Comparison of ENCODE assay signal across 3 fruit fly cellular contexts in the genomic region with DNA sequence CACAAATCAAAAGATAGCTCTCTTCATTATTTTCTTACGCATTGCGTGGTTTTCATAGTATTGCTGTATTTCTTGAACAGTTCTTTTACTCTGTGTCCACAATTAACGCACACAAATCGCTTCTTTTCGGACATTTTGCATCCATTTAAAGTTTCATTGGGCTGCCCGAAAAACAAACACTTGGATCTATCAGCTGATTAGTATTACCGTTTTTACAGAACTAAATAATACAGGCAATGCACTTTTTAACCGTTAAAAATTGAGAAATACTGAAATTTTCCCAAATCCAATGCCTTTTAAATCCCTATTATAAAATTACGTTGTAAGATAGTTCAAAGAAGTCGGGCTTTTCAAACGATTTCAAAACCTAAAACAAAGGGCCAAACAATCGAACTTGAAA.
TF ChIP-seq lines count a peak whose summit lies in the region.

Arv1 (minus strand) TSS at position 226 of the 400 bp plus-strand sequence.

- TF ChIP-seq CTCF in whole organism, embryonic (GFP tag; optimal IDR thresholded peaks at IDR 0.05; lab: Kevin White, UChicago): no peak

TF ChIP-seq in whole organism, adult, 20 proteins besides CTCF, POLR2A, EP300 and RAD21:
- peak; percentile 91 for TF ChIP-seq kay (GFP tag; lab: Kevin White, UChicago; ENCODE audit: borderline replicate concordance)
- TF ChIP-seq cic (GFP tag; optimal IDR thresholded peaks at IDR 0.05; lab: Kevin White, UChicago): no peak
- no peak for TF ChIP-seq CG33017 (tag; optimal IDR thresholded peaks at IDR 0.05; lab: Kevin White, UChicago)
- no peak for TF ChIP-seq CG12768 (GFP tag; optimal IDR thresholded peaks at IDR 0.05; lab: Kevin White, UChicago)
- no peak for TF ChIP-seq CG1620 (GFP tag; optimal IDR thresholded peaks at IDR 0.05; lab: Kevin White, UChicago)
- TF ChIP-seq Clk (GFP tag; optimal IDR thresholded peaks at IDR 0.05; lab: Kevin White, UChicago): no peak
- peak; percentile 28 for TF ChIP-seq bab1 (GFP tag; optimal IDR thresholded peaks at IDR 0.05; lab: Kevin White, UChicago)
- TF ChIP-seq Mnt (GFP tag; optimal IDR thresholded peaks at IDR 0.05; lab: Kevin White, UChicago): no peak
TF ChIP-seq in whole organism, adult: peak in this region for 2.

TF ChIP-seq in whole organism, embryonic, 481 proteins besides CTCF, POLR2A, EP300 and RAD21 (continues in another document):
- no peak for TF ChIP-seq Sry-δ (GFP tag; optimal IDR thresholded peaks at IDR 0.05; lab: Kevin White, UChicago)
- no peak for TF ChIP-seq jumu (GFP tag; optimal IDR thresholded peaks at IDR 0.05; lab: Kevin White, UChicago)
- no peak for TF ChIP-seq CG13296 (GFP tag; optimal IDR thresholded peaks at IDR 0.05; lab: Kevin White, UChicago)
- TF ChIP-seq dmrt11E (tag; optimal IDR thresholded peaks at IDR 0.05; lab: Kevin White, UChicago): no peak
- TF ChIP-seq ttk (GFP tag; IDR thresholded peaks at IDR 0.05; lab: Robert Waterston, UW): no peak
- TF ChIP-seq Camta (GFP tag; optimal IDR thresholded peaks at IDR 0.05; lab: Kevin White, UChicago): no peak
- TF ChIP-seq ara (GFP tag; IDR thresholded peaks at IDR 0.05; lab: Robert Waterston, UW): no peak
- TF ChIP-seq CG15073 (GFP tag; optimal IDR thresholded peaks at IDR 0.05; lab: Kevin White, UChicago): no peak
- no peak for TF ChIP-seq CG2202 (tag; optimal IDR thresholded peaks at IDR 0.05; lab: Kevin White, UChicago)
- no peak for TF ChIP-seq bcd (GFP tag; optimal IDR thresholded peaks at IDR 0.05; lab: Kevin White, UChicago)
- TF ChIP-seq sisA (GFP tag; IDR thresholded peaks at IDR 0.05; lab: Robert Waterston, UW): no peak
- TF ChIP-seq hth (optimal IDR thresholded peaks at IDR 0.05; lab: Kevin White, UChicago): no peak
- TF ChIP-seq caup (GFP tag; optimal IDR thresholded peaks at IDR 0.05; lab: Kevin White, UChicago; ENCODE audit: severe bottlenecking): no peak
- TF ChIP-seq bbx (GFP tag; IDR thresholded peaks at IDR 0.05; lab: Robert Waterston, UW; ENCODE audit: partially characterized antibody): no peak
- no peak for TF ChIP-seq corto (GFP tag; optimal IDR thresholded peaks at IDR 0.05; lab: Kevin White, UChicago)
- peak; percentile 61 for TF ChIP-seq CG9797 (GFP tag; optimal IDR thresholded peaks at IDR 0.05; lab: Kevin White, UChicago)
- no peak for TF ChIP-seq run (tag; optimal IDR thresholded peaks at IDR 0.05; lab: Kevin White, UChicago)
- no peak for TF ChIP-seq Bgb (GFP tag; IDR thresholded peaks at IDR 0.05; lab: Robert Waterston, UW; ENCODE audit: partially characterized antibody)
- TF ChIP-seq CG4854 (GFP tag; optimal IDR thresholded peaks at IDR 0.05; lab: Kevin White, UChicago): no peak
- peak; percentile 22 for TF ChIP-seq phol (tag; optimal IDR thresholded peaks at IDR 0.05; lab: Kevin White, UChicago)
- no peak for TF ChIP-seq CG9817 (tag; optimal IDR thresholded peaks at IDR 0.05; lab: Kevin White, UChicago)
- no peak for TF ChIP-seq CG14667 (GFP tag; IDR thresholded peaks at IDR 0.05; lab: Robert Waterston, UW)
- TF ChIP-seq YL-1 (GFP tag; optimal IDR thresholded peaks at IDR 0.05; lab: Kevin White, UChicago): peak; percentile 53
- TF ChIP-seq Oaz (GFP tag; IDR thresholded peaks at IDR 0.05; lab: Robert Waterston, UW): no peak
- TF ChIP-seq h (optimal IDR thresholded peaks at IDR 0.05; lab: Kevin White, UChicago): no peak
- no peak for TF ChIP-seq CG6813 (GFP tag; optimal IDR thresholded peaks at IDR 0.05; lab: Kevin White, UChicago)
- TF ChIP-seq CG34224 (GFP tag; IDR thresholded peaks at IDR 0.05; lab: Robert Waterston, UW; ENCODE audit: partially characterized antibody): no peak
- TF ChIP-seq gcm (GFP tag; optimal IDR thresholded peaks at IDR 0.05; lab: Kevin White, UChicago): no peak
- no peak for TF ChIP-seq CG31224 (GFP tag; IDR thresholded peaks at IDR 0.05; lab: Robert Waterston, UW)
- no peak for TF ChIP-seq CG13624 (GFP tag; optimal IDR thresholded peaks at IDR 0.05; lab: Kevin White, UChicago)
- no peak for TF ChIP-seq CG7963 (GFP tag; IDR thresholded peaks at IDR 0.05; lab: Robert Waterston, UW; ENCODE audit: partially characterized antibody)
- TF ChIP-seq CG12659 (GFP tag; optimal IDR thresholded peaks at IDR 0.05; lab: Kevin White, UChicago): no peak
- TF ChIP-seq CG16813 (GFP tag; IDR thresholded peaks at IDR 0.05; lab: Robert Waterston, UW; ENCODE audit: partially characterized antibody): no peak
- no peak for TF ChIP-seq grn (GFP tag; optimal IDR thresholded peaks at IDR 0.05; lab: Kevin White, UChicago)
- TF ChIP-seq slbo (GFP tag; IDR thresholded peaks at IDR 0.05; lab: Robert Waterston, UW): no peak
- TF ChIP-seq CG7271 (tag; optimal IDR thresholded peaks at IDR 0.05; lab: Kevin White, UChicago): no peak
- TF ChIP-seq da (GFP tag; optimal IDR thresholded peaks at IDR 0.05; lab: Kevin White, UChicago): no peak
- TF ChIP-seq prd (optimal IDR thresholded peaks at IDR 0.05; lab: Kevin White, UChicago): no peak
- TF ChIP-seq prd (GFP tag; IDR thresholded peaks at IDR 0.05; lab: Robert Waterston, UW): no peak
- TF ChIP-seq psq (GFP tag; optimal IDR thresholded peaks at IDR 0.05; lab: Kevin White, UChicago): no peak
- no peak for TF ChIP-seq CG33213 (GFP tag; optimal IDR thresholded peaks at IDR 0.05; lab: Kevin White, UChicago)

TF ChIP-seq in whole organism, wandering third instar larva, 38 proteins besides CTCF, POLR2A, EP300 and RAD21:
- TF ChIP-seq OdsH (GFP tag; optimal IDR thresholded peaks at IDR 0.05; lab: Kevin White, UChicago): no peak
- TF ChIP-seq Dfd (GFP tag; optimal IDR thresholded peaks at IDR 0.05; lab: Kevin White, UChicago): no peak
- TF ChIP-seq CrebA (GFP tag; optimal IDR thresholded peaks at IDR 0.05; lab: Kevin White, UChicago; ENCODE audit: borderline replicate concordance): no peak
- TF ChIP-seq brk (GFP tag; optimal IDR thresholded peaks at IDR 0.05; lab: Kevin White, UChicago): peak; percentile 21
- TF ChIP-seq dsf (GFP tag; optimal IDR thresholded peaks at IDR 0.05; lab: Kevin White, UChicago; ENCODE audit: borderline replicate concordance): no peak
